Worm (Caenorhabditis elegans) whole organism, early embryonic: ENCODE data around the gene T18D3.1.

Experiments used
- F13C5.2 ChIP-seq: sonication (generic microtip); optimal IDR thresholded peaks from 2 replicates; lab custom pipeline; 2017; ENCODE audit warnings: mild to moderate bottlenecking, missing genetic modification characterization, inconsistent platforms, missing compliant biosample characterization
- aly-1 ChIP-seq: sonication (generic microtip); optimal IDR thresholded peaks from 2 replicates; lab custom pipeline; 2016; ENCODE audit warnings: missing genetic modification characterization, missing compliant biosample characterization
- ama-1 ChIP-seq: fragments of 150-350 bp; optimal IDR thresholded peaks from 2 replicates; lab custom pipeline; 2014
- ceh-13 ChIP-seq: fragments of 200-800 bp; sonication (Bioruptor generic); optimal IDR thresholded peaks from 2 replicates; lab custom pipeline; 2018; ENCODE audit warnings: mild to moderate bottlenecking, missing genetic modification characterization, missing compliant biosample characterization
- ceh-36 ChIP-seq: sonication (generic microtip); optimal IDR thresholded peaks from 2 replicates; lab custom pipeline; 2016; ENCODE audit warnings: missing genetic modification characterization, inconsistent platforms, missing compliant biosample characterization
- ets-7 ChIP-seq: sonication (generic microtip); optimal IDR thresholded peaks from 2 replicates; lab custom pipeline; 2016; ENCODE audit warnings: missing genotype, missing genetic modification characterization, missing compliant biosample characterization
- flt-1 ChIP-seq: fragments of 200-800 bp; sonication (Bioruptor generic); IDR thresholded peaks from 2 replicates; pipeline ENCODE4 v1.3.6; 2022; ENCODE audit warnings: missing genetic modification characterization, missing compliant biosample characterization
- hmg-4 ChIP-seq: fragments of 200-800 bp; sonication (Bioruptor generic); optimal IDR thresholded peaks from 2 replicates; lab custom pipeline; 2018; ENCODE audit warnings: mild to moderate bottlenecking, missing genetic modification characterization, missing compliant biosample characterization
- hnd-1 ChIP-seq: sonication (generic microtip); optimal IDR thresholded peaks from 2 replicates; lab custom pipeline; 2016; ENCODE audit warnings: missing genetic modification characterization, missing compliant biosample characterization
- scrt-1 ChIP-seq: fragments of 200-800 bp; sonication (Bioruptor generic); IDR thresholded peaks from 2 replicates; pipeline ENCODE4 v1.3.6; 2022; ENCODE audit warnings: missing genetic modification characterization, missing compliant biosample characterization
- sea-1 ChIP-seq: fragments of 200-800 bp; sonication (Bioruptor generic); conservative IDR thresholded peaks from 2 replicates; pipeline ENCODE4 v1.3.6; 2022; ENCODE audit warnings: missing genetic modification characterization, missing compliant biosample characterization
- tbx-11 ChIP-seq: fragments of 200-800 bp; sonication (Bioruptor generic); IDR thresholded peaks from 2 replicates; pipeline ENCODE4 v1.3.6; 2022; ENCODE audit warnings: missing genetic modification characterization, missing compliant biosample characterization
- tbx-37 ChIP-seq: fragments of 200-800 bp; sonication (Bioruptor generic); conservative IDR thresholded peaks from 2 replicates; pipeline ENCODE4 v1.3.6; 2022; ENCODE audit warnings: missing genetic modification reagents, missing genetic modification characterization, missing compliant biosample characterization

DNA sequence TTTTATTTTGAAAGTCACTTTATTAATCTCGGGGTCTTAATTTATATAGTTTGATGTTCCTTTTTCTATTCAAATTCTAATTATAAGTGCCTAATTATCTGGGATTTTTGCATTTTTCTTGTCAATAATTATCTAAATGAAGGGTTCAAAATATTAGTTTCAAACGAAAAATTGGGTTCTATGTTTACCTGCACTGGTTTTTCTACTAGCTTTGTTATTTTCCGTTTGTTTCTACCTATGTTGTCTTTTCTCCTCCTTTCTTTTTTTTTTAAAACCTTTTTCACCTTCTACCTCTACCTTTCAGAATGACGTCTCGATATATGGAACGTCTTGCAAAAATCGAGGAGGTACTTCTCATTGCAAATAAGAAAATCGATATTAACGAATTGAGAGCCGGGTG lies 30.2 kb downstream of the T18D3.1 start, which contains the start of gene tbc-13:
- no peak for TF ChIP-seq ama-1 (lab: Kevin White, UChicago)
- TF ChIP-seq tbx-37 (GFP tag; lab: Robert Waterston, UW), result no peak
- no peak for TF ChIP-seq hnd-1 (tag; lab: Kevin White, UChicago)
- TF ChIP-seq flt-1 (GFP tag; lab: Robert Waterston, UW), result no peak
- no peak for TF ChIP-seq ceh-13 (GFP tag; lab: Kevin White, UChicago)
- TF ChIP-seq tbx-11 (GFP tag; lab: Robert Waterston, UW), result no peak
- no peak for TF ChIP-seq sea-1
- no peak for TF ChIP-seq F13C5.2 (tag; lab: Kevin White, UChicago)
- no peak for TF ChIP-seq aly-1 (tag; lab: Kevin White, UChicago)
- TF ChIP-seq ets-7 (tag; lab: Kevin White, UChicago), result no peak
- TF ChIP-seq hmg-4 (GFP tag; lab: Kevin White, UChicago), result no peak
- TF ChIP-seq scrt-1 (GFP tag; lab: Robert Waterston, UW), result no peak
- TF ChIP-seq ceh-36 (tag; lab: Kevin White, UChicago), result no peak
